Worm (Caenorhabditis elegans): ENCODE results near the gene T13H10.2.

The T13H10.2 gene

DNA sequence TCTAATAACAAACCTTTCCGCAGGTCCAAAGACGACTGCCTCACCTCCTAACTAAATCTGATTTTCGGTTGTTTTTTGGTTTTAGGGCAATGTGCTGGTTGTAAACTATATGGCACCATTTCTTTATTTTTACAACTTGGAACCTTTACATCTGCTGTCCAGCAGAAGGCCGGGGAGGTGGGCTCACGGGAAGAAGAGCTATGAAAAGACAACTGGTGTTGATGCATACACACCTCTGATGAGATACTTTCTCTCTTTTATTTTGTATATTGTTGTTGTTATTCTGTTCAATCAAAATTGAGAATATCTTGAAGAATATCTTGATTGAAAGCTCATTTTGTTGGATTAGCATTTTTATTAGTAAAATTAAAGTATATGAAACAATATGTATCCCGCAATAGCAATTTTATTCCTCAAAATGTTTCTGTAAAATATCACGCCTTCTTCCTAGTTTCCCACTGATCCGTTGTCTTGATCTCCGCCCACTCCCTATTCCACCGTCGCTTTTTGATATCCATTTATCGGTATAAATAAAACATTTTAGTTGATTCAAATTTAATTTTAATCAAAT is 13.6 kb downstream of the T13H10.2 start, which contains the start of gene dhp-2:
TSS of gene dhp-2 (plus strand) at position 521 of the 571 bp plus-strand sequence.
- TF ChIP-seq egl-27 (tag; optimal IDR thresholded peaks at IDR 0.05): no peak
- no peak for TF ChIP-seq ceh-28 (tag; optimal IDR thresholded peaks at IDR 0.05)
- TF ChIP-seq nhr-76 (tag; optimal IDR thresholded peaks at IDR 0.05): no peak
- no peak for TF ChIP-seq egl-5 (tag; optimal IDR thresholded peaks at IDR 0.05)
- no peak for TF ChIP-seq tbx-2 (tag; optimal IDR thresholded peaks at IDR 0.05)
- TF ChIP-seq sea-2 (GFP tag; optimal IDR thresholded peaks at IDR 0.05): no peak
- no peak for TF ChIP-seq pqm-1 (tag; optimal IDR thresholded peaks at IDR 0.05)
- no peak for TF ChIP-seq ztf-4 (tag; optimal IDR thresholded peaks at IDR 0.05)
- TF ChIP-seq ceh-82 (tag; optimal IDR thresholded peaks at IDR 0.05): no peak
- TF ChIP-seq nhr-237 (tag; optimal IDR thresholded peaks at IDR 0.05): no peak

ce11 chrIV:9982226-9982794 is 18.3 kb downstream of the T13H10.2 start, which contains the start of gene rrp-1:
TSS of gene rrp-1 (minus strand) at chrIV:9982276.
- TF ChIP-seq nhr-237 (tag; optimal IDR thresholded peaks at IDR 0.05): no peak
- TF ChIP-seq elt-2 (tag; optimal IDR thresholded peaks at IDR 0.05): no peak
- no peak for TF ChIP-seq egl-27 (tag; optimal IDR thresholded peaks at IDR 0.05)
- TF ChIP-seq lin-15B (tag; optimal IDR thresholded peaks at IDR 0.05): peak; percentile 4
- no peak for TF ChIP-seq egl-5 (tag; optimal IDR thresholded peaks at IDR 0.05)
- TF ChIP-seq fkh-2 (tag; optimal IDR thresholded peaks at IDR 0.05): no peak
- TF ChIP-seq fkh-10 (GFP tag; optimal IDR thresholded peaks at IDR 0.05): no peak
- no peak for TF ChIP-seq jun-1 (tag; optimal IDR thresholded peaks at IDR 0.05)
- TF ChIP-seq nfya-1 (tag; optimal IDR thresholded peaks at IDR 0.05; ENCODE audit: insufficient read depth): peak; percentile 6
- TF ChIP-seq ZK546.5 (tag; optimal IDR thresholded peaks at IDR 0.05): no peak

DNA sequence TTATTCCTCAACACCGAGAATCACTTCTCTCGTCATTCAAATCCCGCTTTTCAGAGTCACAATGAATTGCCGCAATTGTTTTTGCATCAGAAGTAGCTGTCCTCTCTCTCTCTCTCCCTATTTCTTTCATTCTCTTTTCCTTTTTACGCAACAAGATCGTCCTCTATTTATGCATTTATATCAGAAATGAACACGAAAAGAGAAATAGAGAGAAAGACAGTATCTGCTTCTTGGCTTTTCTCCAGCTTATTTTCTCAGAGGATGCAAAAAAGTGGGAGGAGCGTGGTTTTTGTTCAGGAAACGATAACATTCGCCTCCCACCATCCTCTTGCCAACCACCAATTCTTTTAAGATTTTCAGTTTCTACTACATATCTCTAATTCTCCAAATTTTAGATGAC is 18.9 kb downstream of the T13H10.2 start, which contains the start of gene mam-2:
TSS of gene mam-2 (plus strand) at position 301 of the 400 bp plus-strand sequence.
- TF ChIP-seq ZK546.5 (tag; optimal IDR thresholded peaks at IDR 0.05) (no peak), fos-1 (tag; optimal IDR thresholded peaks at IDR 0.05) (no peak), ztf-11 (tag; optimal IDR thresholded peaks at IDR 0.05) (no peak), nfya-1 (tag; optimal IDR thresholded peaks at IDR 0.05; ENCODE audit: insufficient read depth) (no peak), nhr-28 (tag; optimal IDR thresholded peaks at IDR 0.05) (no peak), ama-1 (optimal IDR thresholded peaks at IDR 0.05) (no peak), snpc-4 (tag; optimal IDR thresholded peaks at IDR 0.05) (no peak), nhr-12 (tag; optimal IDR thresholded peaks at IDR 0.05) (no peak), zag-1 (tag; optimal IDR thresholded peaks at IDR 0.05) (no peak), nhr-11 (tag; optimal IDR thresholded peaks at IDR 0.05) (no peak), ceh-82 (tag; optimal IDR thresholded peaks at IDR 0.05) (no peak), fkh-2 (tag; optimal IDR thresholded peaks at IDR 0.05) (no peak), nhr-43 (tag; optimal IDR thresholded peaks at IDR 0.05; ENCODE audit: poor library complexity, severe bottlenecking) (no peak), mdl-1 (tag; optimal IDR thresholded peaks at IDR 0.05) (no peak), lsy-12 (tag; optimal IDR thresholded peaks at IDR 0.05) (no peak), ztf-4 (tag; optimal IDR thresholded peaks at IDR 0.05) (no peak), lin-39 (tag; optimal IDR thresholded peaks at IDR 0.05) (no peak)

ce11 chrIV:9989416-9989815 is 25.4 kb downstream of the T13H10.2 start:
- peak; percentile 2 for TF ChIP-seq elt-2 (tag; optimal IDR thresholded peaks at IDR 0.05)
- no peak for TF ChIP-seq ceh-9 (tag; optimal IDR thresholded peaks at IDR 0.05)
- peak; percentile 12 for TF ChIP-seq lsy-12 (tag; optimal IDR thresholded peaks at IDR 0.05)

DNA sequence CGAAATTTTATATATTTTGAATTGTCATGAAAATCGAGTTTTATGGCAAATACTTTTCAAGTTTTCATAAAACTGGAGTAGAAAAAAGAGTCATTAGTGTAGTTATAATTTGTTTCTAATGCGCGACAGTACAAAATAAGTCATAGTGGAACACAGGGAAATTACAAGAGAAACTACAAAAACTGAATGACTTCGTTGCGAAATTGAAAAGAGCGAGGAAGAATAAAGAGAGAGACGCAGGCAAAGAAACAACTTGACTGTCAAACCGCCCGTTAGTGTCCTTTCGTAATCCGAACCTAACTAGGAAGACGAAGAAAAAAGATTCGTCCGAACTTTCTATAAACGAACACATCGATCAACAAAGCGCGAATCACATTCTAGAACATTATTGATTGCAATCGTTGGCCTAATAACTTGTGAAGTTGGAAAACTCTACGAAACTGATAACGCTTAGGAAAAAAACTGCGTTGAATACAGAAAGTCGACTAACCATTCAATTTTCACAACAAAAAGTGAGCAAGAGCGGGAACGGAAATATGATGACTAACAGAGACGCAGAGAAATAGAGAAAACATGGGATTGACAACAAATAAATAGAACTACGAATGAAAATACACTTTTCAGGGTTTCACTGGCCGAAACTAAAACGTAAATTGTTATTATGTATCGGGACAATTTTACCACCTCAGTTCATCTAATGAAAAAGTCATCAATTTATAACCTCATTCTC is 29.5 kb downstream of the T13H10.2 start:
- TF ChIP-seq ceh-9 (tag; optimal IDR thresholded peaks at IDR 0.05) (no peak), lsy-12 (tag; optimal IDR thresholded peaks at IDR 0.05) (no peak), fkh-2 (tag; optimal IDR thresholded peaks at IDR 0.05) (no peak), hmg-11 (tag; optimal IDR thresholded peaks at IDR 0.05) (peak; percentile 20), skn-1 (tag; optimal IDR thresholded peaks at IDR 0.05) (peak; percentile 79), pha-4 (tag; optimal IDR thresholded peaks at IDR 0.05) (peak; percentile 67), nhr-12 (tag; optimal IDR thresholded peaks at IDR 0.05) (no peak), nhr-237 (tag; optimal IDR thresholded peaks at IDR 0.05) (no peak), pqm-1 (tag; optimal IDR thresholded peaks at IDR 0.05) (no peak), aly-2 (tag; optimal IDR thresholded peaks at IDR 0.05) (no peak), elt-2 (tag; optimal IDR thresholded peaks at IDR 0.05) (peak; percentile 31), mml-1 (tag; optimal IDR thresholded peaks at IDR 0.05) (no peak), fkh-10 (GFP tag; optimal IDR thresholded peaks at IDR 0.05) (no peak), R02D3.7 (tag; optimal IDR thresholded peaks at IDR 0.05) (no peak), nfya-1 (tag; optimal IDR thresholded peaks at IDR 0.05; ENCODE audit: insufficient read depth) (no peak), mdl-1 (tag; optimal IDR thresholded peaks at IDR 0.05) (no peak), fos-1 (tag; optimal IDR thresholded peaks at IDR 0.05) (no peak), lin-39 (tag; optimal IDR thresholded peaks at IDR 0.05) (no peak), nhr-67 (tag; optimal IDR thresholded peaks at IDR 0.05) (no peak), ama-1 (optimal IDR thresholded peaks at IDR 0.05) (peak; percentile 61), nhr-25 (tag; optimal IDR thresholded peaks at IDR 0.05) (no peak), ceh-82 (tag; optimal IDR thresholded peaks at IDR 0.05) (no peak), ZK546.5 (tag; optimal IDR thresholded peaks at IDR 0.05) (no peak), nhr-23 (tag; optimal IDR thresholded peaks at IDR 0.05) (no peak)
